Worm (Caenorhabditis elegans): Measurements from ENCODE around the gene ash-2.

DNA sequence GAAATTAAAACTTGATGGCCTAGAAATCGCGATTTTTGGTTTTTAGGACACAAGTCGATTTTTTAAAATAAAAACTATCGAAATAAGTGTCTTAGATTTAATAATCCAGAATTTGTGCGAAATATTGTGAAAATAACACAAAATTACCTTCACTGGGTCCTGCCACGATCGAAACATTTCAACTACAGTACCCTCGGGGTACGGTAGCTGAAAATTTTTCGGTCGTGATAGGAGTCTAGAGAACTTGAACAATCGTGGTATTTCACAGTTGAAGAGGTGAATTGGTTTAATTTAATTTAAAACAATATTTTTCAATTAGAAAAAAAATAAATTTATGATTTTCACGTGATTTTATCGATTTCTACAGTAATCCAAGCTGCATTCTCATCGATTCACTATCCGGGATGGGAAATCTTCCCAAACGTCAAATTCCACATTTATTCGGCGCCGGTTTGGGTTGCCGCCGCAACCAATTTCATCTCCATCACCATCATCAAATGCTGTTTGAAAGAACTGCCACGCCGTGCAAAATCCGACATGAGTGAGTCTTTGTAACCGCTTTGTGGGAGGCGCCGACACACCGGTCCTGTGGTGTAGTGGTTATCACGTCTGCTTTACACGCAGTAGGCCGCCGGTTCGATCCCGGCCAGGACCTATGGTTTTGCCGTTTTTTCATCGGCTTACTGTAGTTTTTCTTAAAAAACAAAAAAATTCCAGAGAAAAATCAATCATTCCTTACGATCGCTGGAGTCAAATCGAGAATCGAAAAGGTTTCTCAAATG, 20.7 kb upstream of the ash-2 start:
- no peak for TF ChIP-seq snpc-4 (tag; optimal IDR thresholded peaks at IDR 0.05)
- no peak for TF ChIP-seq pha-4 (tag; optimal IDR thresholded peaks at IDR 0.05)
- peak; percentile 58 for TF ChIP-seq bed-3 (GFP tag; optimal IDR thresholded peaks at IDR 0.05)
- TF ChIP-seq lin-13 (tag; optimal IDR thresholded peaks at IDR 0.05) = peak; percentile 7
- TF ChIP-seq lsy-2 (tag; optimal IDR thresholded peaks at IDR 0.05) = peak; percentile 16
- no peak for TF ChIP-seq unc-62 (GFP tag; optimal IDR thresholded peaks at IDR 0.05)
- TF ChIP-seq nhr-28 (tag; optimal IDR thresholded peaks at IDR 0.05) = no peak
- no peak for TF ChIP-seq elt-3 (tag; optimal IDR thresholded peaks at IDR 0.05)
- no peak for TF ChIP-seq ces-1 (GFP tag; optimal IDR thresholded peaks at IDR 0.05)

Measured in whole organism, mixed stage, embryonic.